Fruit fly (Drosophila melanogaster): ENCODE results near the gene janA.

DNA sequence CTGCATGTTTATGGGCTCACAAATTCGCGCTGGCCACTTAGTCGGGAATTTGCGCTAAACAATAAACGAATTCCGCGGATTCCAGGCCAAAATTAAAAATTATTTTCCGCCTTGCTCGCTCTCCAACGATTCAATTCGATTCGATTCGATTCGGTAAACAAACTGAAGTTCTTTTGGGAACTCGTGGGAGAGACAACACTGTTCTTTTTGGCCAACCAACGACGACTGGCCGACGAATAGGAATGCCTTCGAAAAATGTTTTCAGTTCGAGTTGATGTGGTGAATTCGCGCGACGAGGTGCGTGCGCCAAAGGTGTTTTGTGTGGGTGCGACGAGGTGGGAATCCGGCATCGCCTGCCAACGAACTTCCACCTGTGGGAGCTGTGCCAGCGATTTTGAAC is 12.6 kb upstream of the janA start, which contains the start of gene CG15528:
- no peak for TF ChIP-seq CG8478 (optimal IDR thresholded peaks at IDR 0.05)
- TF ChIP-seq Dll (optimal IDR thresholded peaks at IDR 0.05): no peak
